Worm (Caenorhabditis elegans): Measurements from ENCODE around the gene bath-37.
A peak's percentile ranks its signal among the peaks of the same experiment; 100 is the strongest.

Gene bath-37

DNA sequence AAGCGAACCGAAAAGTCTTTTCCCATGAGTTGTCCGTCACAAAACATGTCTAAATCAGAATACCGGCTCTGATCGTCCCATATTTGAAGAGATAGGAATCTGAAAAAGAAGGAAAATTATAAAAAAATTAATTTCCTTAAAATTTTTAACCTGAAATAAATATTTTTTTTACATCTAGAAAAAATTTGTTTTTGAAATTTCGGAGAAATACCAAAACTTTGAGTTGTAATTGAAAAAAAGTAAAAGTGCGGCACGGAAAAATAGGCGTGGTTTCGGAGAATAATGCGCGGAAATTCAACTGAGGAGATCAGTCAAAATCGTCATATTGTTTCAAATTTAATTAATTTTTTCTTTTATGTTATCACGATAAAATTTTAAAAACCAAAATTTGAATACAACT lies 20.9 kb downstream of the bath-37 start, which contains the start of gene F11A10.6:
TSS of gene F11A10.6 (minus strand) at position 101 of the 400 bp plus-strand sequence.
- TF ChIP-seq eyg-1 (tag; optimal IDR thresholded peaks at IDR 0.05) = no peak
- TF ChIP-seq pha-4 (tag; optimal IDR thresholded peaks at IDR 0.05) = no peak
- no peak for TF ChIP-seq madf-2 (tag; optimal IDR thresholded peaks at IDR 0.05)
- no peak for TF ChIP-seq ceh-45 (GFP tag; IDR thresholded peaks at IDR 0.05)
- TF ChIP-seq nhr-11 (tag; optimal IDR thresholded peaks at IDR 0.05) = no peak
- no peak for TF ChIP-seq ceh-48 (tag; optimal IDR thresholded peaks at IDR 0.05)
- no peak for TF ChIP-seq nfya-1 (tag; optimal IDR thresholded peaks at IDR 0.05)
- no peak for TF ChIP-seq ceh-34 (tag; optimal IDR thresholded peaks at IDR 0.05)
- TF ChIP-seq C08G9.2 (tag; optimal IDR thresholded peaks at IDR 0.05) = no peak
- no peak for TF ChIP-seq tbx-2 (tag; optimal IDR thresholded peaks at IDR 0.05)
- no peak for TF ChIP-seq syd-9 (tag; optimal IDR thresholded peaks at IDR 0.05)
- no peak for TF ChIP-seq dmd-4 (tag; optimal IDR thresholded peaks at IDR 0.05; ENCODE audit: borderline replicate concordance)
- no peak for TF ChIP-seq unc-55 (GFP tag; optimal IDR thresholded peaks at IDR 0.05)
- TF ChIP-seq C38D4.7 (GFP tag; optimal IDR thresholded peaks at IDR 0.05) = no peak
- no peak for TF ChIP-seq ref-2 (tag; optimal IDR thresholded peaks at IDR 0.05)
- TF ChIP-seq sox-4 (tag; optimal IDR thresholded peaks at IDR 0.05) = no peak

DNA sequence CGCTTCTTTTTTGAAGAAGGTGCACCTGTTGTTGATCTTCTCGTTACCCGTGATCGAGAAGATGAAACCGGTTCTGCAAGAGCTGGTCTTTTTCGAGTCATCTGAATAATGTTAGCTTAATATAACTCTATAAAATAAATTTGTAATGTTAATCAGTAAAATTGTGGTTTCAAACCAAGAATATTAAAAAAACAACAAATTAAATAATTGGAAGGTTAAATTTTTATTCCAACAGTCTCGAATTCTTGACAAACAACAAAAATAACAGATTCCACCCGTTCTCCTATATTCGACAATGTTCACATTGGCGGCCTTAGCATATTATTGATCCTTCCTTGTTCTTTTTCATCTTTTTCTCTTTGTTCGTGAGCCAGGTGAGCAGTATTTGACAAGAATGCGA lies 23.4 kb downstream of the bath-37 start, which contains the start of gene mig-32:
TSS of gene mig-32 (minus strand) at position 101 of the 400 bp plus-strand sequence.
- no peak for TF ChIP-seq ama-1 (optimal IDR thresholded peaks at IDR 0.05)

DNA sequence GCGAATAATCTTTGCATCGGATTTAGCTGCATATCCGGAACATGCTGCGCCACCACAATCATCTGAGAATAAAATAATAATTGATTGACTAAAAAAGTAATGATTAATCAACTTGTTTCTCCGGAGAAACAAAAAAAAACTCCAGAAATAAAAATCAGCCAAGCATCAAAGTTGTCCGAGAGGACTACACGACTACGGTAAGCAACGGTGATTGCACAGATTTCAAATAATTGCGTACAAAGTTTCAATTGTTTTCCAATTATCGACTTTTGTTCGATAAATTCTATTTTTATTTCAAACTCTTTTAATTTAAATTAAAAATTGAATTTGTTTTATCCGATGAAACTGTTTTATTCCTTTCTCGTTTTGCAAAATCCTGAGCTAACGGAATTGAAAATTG lies 24.7 kb downstream of the bath-37 start, which contains the start of gene cpsf-4:
TSS of gene cpsf-4 (minus strand) at position 62 of the 400 bp plus-strand sequence.
- no peak for TF ChIP-seq C38D4.7 (GFP tag; optimal IDR thresholded peaks at IDR 0.05)
- TF ChIP-seq syd-9 (tag; optimal IDR thresholded peaks at IDR 0.05) = no peak
- no peak for TF ChIP-seq ama-1 (optimal IDR thresholded peaks at IDR 0.05)
- TF ChIP-seq hlh-13 (GFP tag; optimal IDR thresholded peaks at IDR 0.05) = no peak
- TF ChIP-seq ceh-14 (tag; optimal IDR thresholded peaks at IDR 0.05) = no peak
- TF ChIP-seq elt-2 (tag; optimal IDR thresholded peaks at IDR 0.05) = no peak
- TF ChIP-seq pros-1 (tag; optimal IDR thresholded peaks at IDR 0.05) = no peak
- TF ChIP-seq fkh-6 (tag; optimal IDR thresholded peaks at IDR 0.05) = no peak
- no peak for TF ChIP-seq C08G9.2 (tag; optimal IDR thresholded peaks at IDR 0.05)
- no peak for TF ChIP-seq nhr-232 (tag; optimal IDR thresholded peaks at IDR 0.05)
- TF ChIP-seq ceh-6 (GFP tag; optimal IDR thresholded peaks at IDR 0.05) = no peak
- no peak for TF ChIP-seq ceh-18 (tag; optimal IDR thresholded peaks at IDR 0.05)
- no peak for TF ChIP-seq unc-42 (tag; optimal IDR thresholded peaks at IDR 0.05)
- TF ChIP-seq ceh-31 (tag; optimal IDR thresholded peaks at IDR 0.05) = no peak
- TF ChIP-seq sdc-2 (tag; optimal IDR thresholded peaks at IDR 0.05) = no peak
- TF ChIP-seq pag-3 (tag; optimal IDR thresholded peaks at IDR 0.05; ENCODE audit: borderline replicate concordance) = no peak
- no peak for TF ChIP-seq Y22D7AL.16 (tag; optimal IDR thresholded peaks at IDR 0.05)
- TF ChIP-seq F13H6.1 (tag; optimal IDR thresholded peaks at IDR 0.05) = no peak

DNA sequence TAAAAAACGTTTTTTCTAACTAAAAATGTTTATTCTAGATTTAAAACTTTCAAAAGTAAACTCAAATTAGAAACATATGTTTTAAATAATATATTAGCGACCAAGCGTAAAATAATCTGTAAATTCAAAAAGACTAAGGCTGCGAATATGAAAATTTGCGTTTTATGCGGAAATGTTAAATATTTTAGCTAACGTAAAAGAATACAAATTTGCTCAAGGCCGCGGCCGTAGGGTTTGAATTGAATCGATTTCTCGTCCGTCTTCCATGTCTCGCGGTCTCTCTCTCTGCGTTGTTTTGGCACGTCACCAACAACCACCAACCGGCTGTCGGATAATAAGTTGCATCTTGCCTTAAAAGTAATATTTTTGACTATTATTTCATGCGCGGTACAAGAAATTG lies 25.1 kb downstream of the bath-37 start, which contains the start of gene F11A10.5:
TSS of gene F11A10.5 (plus strand) at position 301 of the 400 bp plus-strand sequence.
- TF ChIP-seq hlh-6 (tag; optimal IDR thresholded peaks at IDR 0.05) (no peak), zip-5 (tag; optimal IDR thresholded peaks at IDR 0.05) (peak; percentile 16), ceh-48 (tag; optimal IDR thresholded peaks at IDR 0.05) (peak; percentile 47), nhr-11 (tag; optimal IDR thresholded peaks at IDR 0.05) (no peak), unc-86 (tag; optimal IDR thresholded peaks at IDR 0.05) (no peak), ceh-31 (tag; optimal IDR thresholded peaks at IDR 0.05) (peak; percentile 10)

DNA sequence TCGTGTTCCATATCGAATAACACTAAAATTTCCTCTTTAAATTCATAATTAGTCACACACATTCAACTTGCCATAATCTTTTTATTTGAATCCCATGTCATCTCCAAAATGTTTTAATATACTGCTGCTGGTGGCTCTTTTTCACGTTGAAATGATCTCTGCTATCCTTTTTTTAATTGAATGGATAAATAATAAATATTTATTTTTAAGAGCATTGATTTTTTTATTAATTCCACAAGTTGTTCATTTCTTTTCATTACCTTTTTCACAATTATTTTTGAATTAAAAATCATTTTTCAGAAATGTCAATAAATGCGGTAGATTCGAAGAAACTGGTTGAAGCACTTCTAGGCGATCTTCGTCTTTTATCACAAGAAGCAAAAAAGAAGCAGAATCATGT lies 27.8 kb downstream of the bath-37 start, which contains the start of gene mon-2:
TSS of gene mon-2 (plus strand) at position 301 of the 400 bp plus-strand sequence.
- TF ChIP-seq ceh-24 (tag; optimal IDR thresholded peaks at IDR 0.05) (no peak), Y22D7AL.16 (tag; optimal IDR thresholded peaks at IDR 0.05) (no peak), sox-4 (tag; optimal IDR thresholded peaks at IDR 0.05) (no peak), mec-3 (tag; optimal IDR thresholded peaks at IDR 0.05; ENCODE audit: borderline replicate concordance) (no peak), K02D7.2 (tag; optimal IDR thresholded peaks at IDR 0.05) (no peak), ceh-19 (GFP tag; optimal IDR thresholded peaks at IDR 0.05) (no peak), unc-55 (GFP tag; optimal IDR thresholded peaks at IDR 0.05) (no peak), gmeb-2 (tag; optimal IDR thresholded peaks at IDR 0.05) (no peak), ceh-34 (tag; optimal IDR thresholded peaks at IDR 0.05) (no peak)
